Fruit fly (Drosophila melanogaster) whole organism, embryonic: Measurements from ENCODE around the gene CG32719.

Source experiments
- Atf3 ChIP-seq: fragments of 200-800 bp; sonication (Bioruptor generic); optimal IDR thresholded peaks from 3 replicates; lab custom pipeline; 2016; ENCODE audit warnings: missing biosample characterization, missing genetic modification characterization
- CG1024 ChIP-seq: fragments of 200-800 bp; sonication (Bioruptor generic); IDR thresholded peaks from 2 replicates; pipeline ENCODE4 v1.3.6; 2022; ENCODE audit warnings: missing biosample characterization, missing genetic modification characterization
- CG10979 ChIP-seq: fragments of 200-800 bp; sonication (Bioruptor generic); optimal IDR thresholded peaks from 2 replicates; lab custom pipeline; 2018; ENCODE audit warnings: missing biosample characterization, mild to moderate bottlenecking, missing genetic modification characterization, moderate library complexity
- CG11504 ChIP-seq: fragments of 200-800 bp; sonication (Bioruptor generic); optimal IDR thresholded peaks from 3 replicates; lab custom pipeline; 2019; ENCODE audit warnings: missing biosample characterization, mild to moderate bottlenecking, missing genetic modification characterization, moderate library complexity
- CG11723 ChIP-seq: fragments of 200-800 bp; sonication (Bioruptor generic); optimal IDR thresholded peaks from 2 replicates; lab custom pipeline; 2017; ENCODE audit warnings: missing biosample characterization, mild to moderate bottlenecking, missing genetic modification characterization
- CG13123 ChIP-seq: fragments of 200-800 bp; sonication (Bioruptor generic); optimal IDR thresholded peaks from 2 replicates; lab custom pipeline; 2016; ENCODE audit warnings: missing biosample characterization, missing genetic modification characterization
- CG15514 ChIP-seq: fragments of 200-800 bp; sonication (Bioruptor generic); optimal IDR thresholded peaks from 3 replicates; lab custom pipeline; 2017; ENCODE audit warnings: missing biosample characterization, missing genetic modification characterization, mild to moderate bottlenecking, moderate library complexity, missing genetic modification reagents
- CG17912 ChIP-seq: fragments of 200-800 bp; sonication (Bioruptor generic); optimal IDR thresholded peaks from 2 replicates; lab custom pipeline; 2018; ENCODE audit warnings: missing biosample characterization, mild to moderate bottlenecking, missing genetic modification characterization
- CG18599 ChIP-seq: fragments of 200-800 bp; sonication (Bioruptor generic); optimal IDR thresholded peaks from 3 replicates; lab custom pipeline; 2017; ENCODE audit warnings: missing biosample characterization, missing genetic modification characterization, mild to moderate bottlenecking, moderate library complexity, missing genetic modification reagents
- CG31224 ChIP-seq: fragments of 200-800 bp; sonication (Bioruptor generic); IDR thresholded peaks from 2 replicates; pipeline ENCODE4 v1.3.6; 2022; ENCODE audit warnings: missing biosample characterization, missing genetic modification characterization
- CG3281 ChIP-seq: fragments of 200-800 bp; sonication (Bioruptor generic); optimal IDR thresholded peaks from 3 replicates; lab custom pipeline; 2017; ENCODE audit warnings: missing biosample characterization, mild to moderate bottlenecking, missing genetic modification characterization
- CG34422 ChIP-seq: fragments of 200-800 bp; sonication (Bioruptor generic); IDR thresholded peaks from 3 replicates; pipeline ENCODE4 v1.3.6; 2022; ENCODE audit warnings: missing biosample characterization, missing genetic modification characterization
- CG3726 ChIP-seq: fragments of 200-800 bp; sonication (Bioruptor generic); IDR thresholded peaks from 3 replicates; pipeline ENCODE4, ENCODE4 v1.3.6; 2022; ENCODE audit warnings: missing biosample characterization, missing genetic modification characterization
- CG43689 ChIP-seq: fragments of 200-800 bp; sonication (Bioruptor generic); IDR thresholded peaks from 2 replicates; pipeline ENCODE4 v1.3.6; 2022; ENCODE audit warnings: missing biosample characterization, missing genetic modification characterization
- CG6254 ChIP-seq: fragments of 200-800 bp; sonication (Bioruptor generic); optimal IDR thresholded peaks from 3 replicates; lab custom pipeline; 2017; ENCODE audit warnings: mild to moderate bottlenecking, missing biosample characterization, missing genetic modification reagents, missing genetic modification characterization
- CG6683 ChIP-seq: fragments of 200-800 bp; sonication (Bioruptor generic); optimal IDR thresholded peaks from 2 replicates; lab custom pipeline; 2017; ENCODE audit warnings: missing biosample characterization, mild to moderate bottlenecking, missing genetic modification characterization, missing genetic modification reagents
- CG7556 ChIP-seq: fragments of 200-800 bp; sonication (Bioruptor generic); optimal IDR thresholded peaks from 2 replicates; lab custom pipeline; 2017; ENCODE audit warnings: missing biosample characterization, mild to moderate bottlenecking, missing genetic modification characterization
- CG7963 ChIP-seq: fragments of 200-800 bp; sonication (Bioruptor generic); IDR thresholded peaks from 3 replicates; pipeline ENCODE4 v1.3.6; 2022; ENCODE audit warnings: missing biosample characterization, missing genetic modification characterization; ENCODE audit not compliant: partially characterized antibody
- CG8281 ChIP-seq: fragments of 200-800 bp; sonication (Bioruptor generic); optimal IDR thresholded peaks from 2 replicates; lab custom pipeline; 2018; ENCODE audit warnings: missing biosample characterization, mild to moderate bottlenecking, missing genetic modification characterization, moderate library complexity
- CG8388 ChIP-seq: fragments of 200-800 bp; sonication (Bioruptor generic); optimal IDR thresholded peaks from 2 replicates; lab custom pipeline; 2019; ENCODE audit warnings: missing biosample characterization, mild to moderate bottlenecking, missing genetic modification characterization, moderate library complexity
- CHES-1-like ChIP-seq: fragments of 200-800 bp; sonication (Bioruptor generic); optimal IDR thresholded peaks from 2 replicates; lab custom pipeline; 2016; ENCODE audit warnings: missing biosample characterization, missing genetic modification characterization
- D19B ChIP-seq: fragments of 200-800 bp; sonication (Bioruptor generic); optimal IDR thresholded peaks from 2 replicates; lab custom pipeline; 2017; ENCODE audit warnings: missing biosample characterization, mild to moderate bottlenecking, missing genetic modification characterization
- Dp ChIP-seq: fragments of 200-800 bp; sonication (Bioruptor generic); optimal IDR thresholded peaks from 2 replicates; lab custom pipeline; 2018; ENCODE audit warnings: missing biosample characterization, mild to moderate bottlenecking, missing genetic modification characterization, moderate library complexity
- Hr3 ChIP-seq: fragments of 200-800 bp; sonication (Bioruptor generic); optimal IDR thresholded peaks from 3 replicates; lab custom pipeline; 2016; ENCODE audit warnings: missing biosample characterization, missing genetic modification characterization
- Hr39 ChIP-seq: fragments of >200 bp; optimal IDR thresholded peaks from 2 replicates; lab custom pipeline; 2017
- Kr ChIP-seq: fragments of 200-800 bp; sonication (Bioruptor generic); optimal IDR thresholded peaks from 2 replicates; lab custom pipeline; 2017; ENCODE audit warnings: missing biosample characterization, mild to moderate bottlenecking, missing genetic modification characterization
- Mes4 ChIP-seq: fragments of 200-800 bp; sonication (Bioruptor generic); optimal IDR thresholded peaks from 2 replicates; lab custom pipeline; 2016; ENCODE audit warnings: missing biosample characterization, missing genetic modification characterization
- Oaz ChIP-seq: fragments of 200-800 bp; sonication (Bioruptor generic); IDR thresholded peaks from 2 replicates; pipeline ENCODE4 v1.3.6; 2022; ENCODE audit warnings: missing biosample characterization, missing genetic modification characterization
- Side ChIP-seq: fragments of 200-800 bp; sonication (Bioruptor generic); optimal IDR thresholded peaks from 2 replicates; lab custom pipeline; 2016; ENCODE audit warnings: missing biosample characterization, missing genetic modification characterization
- Sry-δ ChIP-seq: fragments of 200-800 bp; sonication (Bioruptor generic); optimal IDR thresholded peaks from 2 replicates; lab custom pipeline; 2016; ENCODE audit warnings: missing biosample characterization, missing genetic modification characterization
- aop ChIP-seq: fragments of 200-800 bp; sonication (Bioruptor generic); IDR thresholded peaks from 2 replicates; pipeline ENCODE4 v1.3.6; 2022; ENCODE audit warnings: missing biosample characterization, missing genetic modification characterization
- bsh ChIP-seq, 2 experiments: fragments of 200-800 bp; sonication (Bioruptor generic); optimal IDR thresholded peaks; 2 replicates each; lab custom pipeline; 2017 to 2018; ENCODE audit warnings: mild to moderate bottlenecking in 2 of 2, missing biosample characterization in 2 of 2, missing genetic modification characterization in 2 of 2, moderate library complexity in 1 of 2
- cg ChIP-seq: fragments of 200-800 bp; sonication (Bioruptor generic); optimal IDR thresholded peaks from 3 replicates; lab custom pipeline; 2019; ENCODE audit warnings: missing biosample characterization, mild to moderate bottlenecking, missing genetic modification characterization, moderate library complexity
- chm ChIP-seq: fragments of 200-800 bp; sonication (Bioruptor generic); IDR thresholded peaks from 2 replicates; pipeline ENCODE4 v1.3.6; 2022; ENCODE audit warnings: missing biosample characterization, missing genetic modification characterization
- ci ChIP-seq: fragments of 200-800 bp; sonication (Bioruptor generic); IDR thresholded peaks from 3 replicates; pipeline ENCODE4 v1.3.6; 2022; ENCODE audit warnings: missing biosample characterization, missing genetic modification characterization
- cwo ChIP-seq: fragments of 200-800 bp; sonication (Bioruptor generic); optimal IDR thresholded peaks from 3 replicates; lab custom pipeline; 2017; ENCODE audit warnings: missing biosample characterization, missing genetic modification characterization, mild to moderate bottlenecking, moderate library complexity, missing genetic modification reagents
- emc ChIP-seq: fragments of 200-800 bp; sonication (Bioruptor generic); optimal IDR thresholded peaks from 2 replicates; lab custom pipeline; 2016; ENCODE audit warnings: missing biosample characterization, missing genetic modification characterization
- gce ChIP-seq: fragments of 200-800 bp; sonication (Bioruptor generic); IDR thresholded peaks from 3 replicates; pipeline ENCODE4 v1.3.6; 2022; ENCODE audit warnings: missing biosample characterization, missing genetic modification characterization
- gfzf ChIP-seq: fragments of 200-800 bp; sonication (Bioruptor generic); optimal IDR thresholded peaks from 2 replicates; lab custom pipeline; 2016; ENCODE audit warnings: missing biosample characterization, mild to moderate bottlenecking, missing genetic modification characterization, moderate library complexity
- gt ChIP-seq: fragments of 200-800 bp; sonication (Bioruptor generic); IDR thresholded peaks from 2 replicates; pipeline ENCODE4 v1.3.6; 2022; ENCODE audit warnings: missing biosample characterization, missing genetic modification characterization
- lilli ChIP-seq: fragments of 200-800 bp; sonication (Bioruptor generic); optimal IDR thresholded peaks from 3 replicates; lab custom pipeline; 2016; ENCODE audit warnings: missing biosample characterization, missing genetic modification characterization
- nerfin-1 ChIP-seq: fragments of 200-800 bp; sonication (Bioruptor generic); optimal IDR thresholded peaks from 3 replicates; lab custom pipeline; 2019; ENCODE audit warnings: missing biosample characterization, mild to moderate bottlenecking, missing genetic modification characterization, moderate library complexity
- org-1 ChIP-seq: fragments of 200-800 bp; sonication (Bioruptor generic); optimal IDR thresholded peaks from 2 replicates; lab custom pipeline; 2017; ENCODE audit warnings: missing biosample characterization, missing genetic modification characterization
- p53 ChIP-seq: fragments of 200-800 bp; sonication (Bioruptor generic); optimal IDR thresholded peaks from 2 replicates; lab custom pipeline; 2016; ENCODE audit warnings: missing biosample characterization, missing genetic modification characterization
- seq ChIP-seq: fragments of 200-800 bp; sonication (Bioruptor generic); IDR thresholded peaks from 2 replicates; pipeline ENCODE4 v1.3.6; 2022; ENCODE audit warnings: missing biosample characterization, missing genetic modification characterization
- sisA ChIP-seq: fragments of 200-800 bp; sonication (Bioruptor generic); IDR thresholded peaks from 2 replicates; pipeline ENCODE4 v1.3.6; 2022; ENCODE audit warnings: missing biosample characterization, missing genetic modification characterization
- slp2 ChIP-seq: fragments of 200-800 bp; sonication (Bioruptor generic); optimal IDR thresholded peaks from 2 replicates; lab custom pipeline; 2016; ENCODE audit warnings: missing biosample characterization, missing genetic modification characterization
- sna ChIP-seq: fragments of 200-800 bp; sonication (Bioruptor generic); IDR thresholded peaks from 2 replicates; pipeline ENCODE4 v1.3.6; 2022; ENCODE audit warnings: missing biosample characterization, missing genetic modification characterization; ENCODE audit not compliant: partially characterized antibody
- sqz ChIP-seq: fragments of 200-800 bp; sonication (Bioruptor generic); optimal IDR thresholded peaks from 3 replicates; lab custom pipeline; 2018; ENCODE audit warnings: missing biosample characterization, mild to moderate bottlenecking, missing genetic modification characterization
- unpg ChIP-seq: fragments of 200-800 bp; sonication (Bioruptor generic); optimal IDR thresholded peaks from 3 replicates; lab custom pipeline; 2018; ENCODE audit warnings: missing biosample characterization, mild to moderate bottlenecking, missing genetic modification characterization, moderate library complexity
- wek ChIP-seq: fragments of 200-800 bp; sonication (Bioruptor generic); optimal IDR thresholded peaks from 3 replicates; lab custom pipeline; 2018; ENCODE audit warnings: missing biosample characterization, mild to moderate bottlenecking, missing genetic modification characterization, moderate library complexity
- zfh2 ChIP-seq: fragments of 200-800 bp; sonication (Bioruptor generic); optimal IDR thresholded peaks from 2 replicates; lab custom pipeline; 2016; ENCODE audit warnings: missing biosample characterization, missing genetic modification characterization

The CG32719 gene

dm6 chrX:7552109-7552508 lies 4.3 kb upstream of the CG32719 start (continued):
- TF ChIP-seq CG3726 (GFP tag; lab: Robert Waterston, UW) (no peak), Side (GFP tag; lab: Kevin White, UChicago) (no peak), CG15514 (GFP tag; lab: Kevin White, UChicago) (no peak), CG6254 (GFP tag; lab: Kevin White, UChicago) (peak; percentile 35), ci (GFP tag; lab: Robert Waterston, UW) (no peak), sisA (GFP tag; lab: Robert Waterston, UW) (no peak), gce (GFP tag; lab: Robert Waterston, UW) (no peak), zfh2 (GFP tag; lab: Kevin White, UChicago) (no peak), sqz (GFP tag; lab: Kevin White, UChicago) (no peak), aop (GFP tag; lab: Robert Waterston, UW) (no peak), slp2 (GFP tag; lab: Kevin White, UChicago) (no peak), cwo (no peak), CG7963 (GFP tag; lab: Robert Waterston, UW) (no peak), CG34422 (GFP tag; lab: Robert Waterston, UW) (no peak), CHES-1-like (GFP tag; lab: Kevin White, UChicago) (no peak), CG8388 (GFP tag; lab: Kevin White, UChicago) (peak; percentile 3), CG10979 (tag; lab: Kevin White, UChicago) (peak; percentile 68), CG17912 (GFP tag; lab: Kevin White, UChicago) (no peak), Sry-δ (GFP tag; lab: Kevin White, UChicago) (no peak), chm (GFP tag; lab: Robert Waterston, UW) (no peak), emc (GFP tag; lab: Kevin White, UChicago) (no peak), org-1 (GFP tag; lab: Kevin White, UChicago) (peak; percentile 13), CG11723 (GFP tag; lab: Kevin White, UChicago) (no peak), sna (GFP tag; lab: Robert Waterston, UW) (no peak), bsh (GFP tag; optimal IDR thresholded peaks at IDR 0.05; lab: Kevin White, UChicago) (peak in 1 of 2 experiments; percentile 53), gfzf (GFP tag; lab: Kevin White, UChicago) (no peak), CG18599 (GFP tag; lab: Kevin White, UChicago) (no peak), Hr39 (lab: Kevin White, UChicago) (no peak), lilli (GFP tag; lab: Kevin White, UChicago) (no peak), Dp (GFP tag; lab: Kevin White, UChicago) (no peak), CG8281 (tag; lab: Kevin White, UChicago) (no peak), CG3281 (GFP tag; lab: Kevin White, UChicago) (no peak), CG43689 (GFP tag; lab: Robert Waterston, UW) (no peak), Hr3 (GFP tag; lab: Kevin White, UChicago) (no peak), gt (GFP tag; lab: Robert Waterston, UW) (no peak), Oaz (GFP tag; lab: Robert Waterston, UW) (no peak), CG31224 (GFP tag; lab: Robert Waterston, UW) (no peak), Atf3 (GFP tag; lab: Kevin White, UChicago) (no peak), wek (no peak), unpg (GFP tag; lab: Kevin White, UChicago) (peak; percentile 18), cg (GFP tag; lab: Kevin White, UChicago) (no peak), CG11504 (tag; lab: Kevin White, UChicago) (no peak), nerfin-1 (no peak), Kr (GFP tag; lab: Kevin White, UChicago) (no peak), p53 (GFP tag; lab: Kevin White, UChicago) (no peak), CG6683 (GFP tag; lab: Kevin White, UChicago) (no peak), CG7556 (no peak), CG13123 (GFP tag; lab: Kevin White, UChicago) (no peak), seq (no peak), Mes4 (GFP tag; lab: Kevin White, UChicago) (no peak), D19B (GFP tag; lab: Kevin White, UChicago) (no peak), CG1024 (GFP tag; lab: Robert Waterston, UW) (peak; percentile 13; the same call in 1 of the 2 replicates)
